Worm (Caenorhabditis elegans) whole organism, midembryonic: ENCODE measurements around the gene nlp-23.

Experiments used
- T22C8.4 ChIP-seq: fragments of 200-800 bp; sonication (Bioruptor generic); IDR thresholded peaks from 2 replicates; pipeline ENCODE4 v1.3.6; 2022; ENCODE audit warnings: missing genetic modification characterization, missing compliant biosample characterization
- cog-1 ChIP-seq: sonication (generic microtip); optimal IDR thresholded peaks from 2 replicates; lab custom pipeline; 2016; ENCODE audit warnings: missing genetic modification characterization, missing compliant biosample characterization
- flt-1 ChIP-seq: fragments of 200-800 bp; sonication (Bioruptor generic); IDR thresholded peaks from 2 replicates; pipeline ENCODE4 v1.3.6; 2022; ENCODE audit warnings: missing genetic modification characterization, missing compliant biosample characterization
- klf-2 ChIP-seq: fragments of 200-800 bp; sonication (Bioruptor generic); conservative IDR thresholded peaks from 2 replicates; pipeline ENCODE4 v1.3.6; 2022; ENCODE audit warnings: missing genetic modification reagents, missing genetic modification characterization, missing compliant biosample characterization
- med-1 ChIP-seq: sonication (generic microtip); optimal IDR thresholded peaks from 2 replicates; lab custom pipeline; 2017; ENCODE audit warnings: missing genetic modification characterization, mild to moderate bottlenecking, missing compliant biosample characterization, antibody characterized with exemption, missing genetic modification reagents; ENCODE audit not compliant: insufficient read depth
- ref-1 ChIP-seq: fragments of 200-800 bp; sonication (Bioruptor generic); conservative IDR thresholded peaks from 2 replicates; pipeline ENCODE4 v1.3.6; 2022; ENCODE audit warnings: missing genetic modification reagents, missing genetic modification characterization, missing compliant biosample characterization
- tab-1 ChIP-seq: fragments of 200-800 bp; sonication (Bioruptor generic); IDR thresholded peaks from 2 replicates; pipeline ENCODE4 v1.3.6; 2022; ENCODE audit warnings: missing genetic modification characterization, missing compliant biosample characterization
- ztf-23 ChIP-seq: fragments of 200-800 bp; sonication (Bioruptor generic); IDR thresholded peaks from 2 replicates; pipeline ENCODE4 v1.3.6; 2022; ENCODE audit warnings: missing genetic modification reagents, missing genetic modification characterization, missing compliant biosample characterization
- ztf-29 ChIP-seq: fragments of 200-800 bp; sonication (Bioruptor generic); IDR thresholded peaks from 2 replicates; pipeline ENCODE4 v1.3.6; 2022; ENCODE audit warnings: missing genetic modification reagents, missing genetic modification characterization, missing compliant biosample characterization

The nlp-23 gene

ce11 chrX:2342859-2343258 is at the start of gene nlp-23:
Gene nlp-23 (minus strand): TSS chrX:2342959.
- no peak for TF ChIP-seq flt-1 (GFP tag; lab: Robert Waterston, UW)
- no peak for TF ChIP-seq med-1 (GFP tag; lab: Kevin White, UChicago)
- no peak for TF ChIP-seq klf-2 (GFP tag; lab: Robert Waterston, UW)
- no peak for TF ChIP-seq T22C8.4 (GFP tag; lab: Robert Waterston, UW)
- TF ChIP-seq tab-1 (GFP tag; lab: Robert Waterston, UW): no peak
- TF ChIP-seq ref-1 (GFP tag; lab: Robert Waterston, UW): no peak
- TF ChIP-seq cog-1: no peak
- TF ChIP-seq ztf-23 (GFP tag; lab: Robert Waterston, UW): no peak
- TF ChIP-seq ztf-29: no peak

ce11 chrX:2386922-2387566 is 44.3 kb upstream of the nlp-23 start:
- TF ChIP-seq T22C8.4 (GFP tag; lab: Robert Waterston, UW) (no peak), cog-1 (no peak), ztf-23 (GFP tag; lab: Robert Waterston, UW) (no peak), flt-1 (GFP tag; lab: Robert Waterston, UW) (no peak), ref-1 (GFP tag; lab: Robert Waterston, UW) (no peak), klf-2 (GFP tag; lab: Robert Waterston, UW) (no peak), ztf-29 (no peak), med-1 (GFP tag; lab: Kevin White, UChicago) (no peak), tab-1 (GFP tag; lab: Robert Waterston, UW) (no peak)

- no peak for TF ChIP-seq cog-1
- TF ChIP-seq ztf-23 (GFP tag; lab: Robert Waterston, UW): no peak
- no peak for TF ChIP-seq ref-1 (GFP tag; lab: Robert Waterston, UW)
- TF ChIP-seq ztf-29: no peak
- no peak for TF ChIP-seq tab-1 (GFP tag; lab: Robert Waterston, UW)
- TF ChIP-seq med-1 (GFP tag; lab: Kevin White, UChicago): no peak
- no peak for TF ChIP-seq flt-1 (GFP tag; lab: Robert Waterston, UW)
- TF ChIP-seq T22C8.4 (GFP tag; lab: Robert Waterston, UW): no peak
- TF ChIP-seq klf-2 (GFP tag; lab: Robert Waterston, UW): no peak
Measured at ce11 chrX:2385453-2385852, 42.7 kb upstream of the nlp-23 start, which contains the start of gene F47G3.1. Gene F47G3.1 (plus strand): TSS chrX:2385753.

DNA sequence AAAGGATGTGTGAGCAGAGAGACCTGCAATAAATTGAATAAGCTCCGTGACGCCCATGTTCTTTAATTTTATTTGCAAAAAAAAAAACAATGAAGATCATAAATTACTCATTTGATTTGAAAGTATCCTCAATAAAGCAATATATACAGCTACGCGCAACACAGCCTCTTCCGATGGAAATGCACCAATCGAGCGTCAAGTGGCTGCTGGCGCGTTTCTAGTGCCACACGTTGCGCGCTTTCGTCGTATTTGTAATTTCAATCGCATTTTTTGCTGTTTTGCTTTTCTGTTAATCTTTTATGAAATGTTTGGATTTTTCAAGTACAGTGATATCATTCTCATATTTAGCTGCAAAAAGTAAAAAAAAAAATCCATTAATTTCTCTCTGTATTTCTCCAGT is 39.5 kb upstream of the nlp-23 start:
- TF ChIP-seq ztf-29: no peak
- no peak for TF ChIP-seq cog-1

ce11 chrX:2381282-2381681 is 38.5 kb upstream of the nlp-23 start, which contains the start of gene F47G3.4:
Gene F47G3.4 (plus strand): TSS chrX:2381582.
- TF ChIP-seq cog-1 (no peak), T22C8.4 (GFP tag; lab: Robert Waterston, UW) (no peak), med-1 (GFP tag; lab: Kevin White, UChicago) (no peak), ztf-23 (GFP tag; lab: Robert Waterston, UW) (no peak), tab-1 (GFP tag; lab: Robert Waterston, UW) (no peak), ref-1 (GFP tag; lab: Robert Waterston, UW) (no peak), klf-2 (GFP tag; lab: Robert Waterston, UW) (no peak), flt-1 (GFP tag; lab: Robert Waterston, UW) (no peak), ztf-29 (no peak)

DNA sequence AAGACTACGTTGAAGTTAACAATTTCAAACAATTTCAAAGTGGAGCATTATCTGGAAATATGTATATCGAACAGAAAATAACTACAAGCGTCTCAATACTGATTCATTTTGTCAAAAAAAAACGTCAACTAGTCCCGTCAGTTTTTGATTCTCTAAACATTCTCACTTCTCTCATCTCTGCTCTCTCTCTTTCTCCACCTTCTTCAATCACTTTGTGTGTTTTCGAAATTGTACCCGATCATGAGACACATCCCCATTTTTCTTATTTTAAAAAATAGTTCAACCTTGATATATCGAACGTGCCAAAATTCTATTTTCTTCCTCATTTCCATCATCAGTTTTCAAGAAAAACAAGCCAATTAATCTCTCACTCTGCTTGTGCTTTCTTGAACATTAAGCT is 38.1 kb upstream of the nlp-23 start:
- TF ChIP-seq flt-1 (GFP tag; lab: Robert Waterston, UW): no peak
- no peak for TF ChIP-seq klf-2 (GFP tag; lab: Robert Waterston, UW)
- no peak for TF ChIP-seq ztf-23 (GFP tag; lab: Robert Waterston, UW)
- TF ChIP-seq ztf-29: no peak
- TF ChIP-seq med-1 (GFP tag; lab: Kevin White, UChicago): no peak
- no peak for TF ChIP-seq ref-1 (GFP tag; lab: Robert Waterston, UW)
- TF ChIP-seq tab-1 (GFP tag; lab: Robert Waterston, UW): no peak
- no peak for TF ChIP-seq cog-1
- TF ChIP-seq T22C8.4 (GFP tag; lab: Robert Waterston, UW): no peak

DNA sequence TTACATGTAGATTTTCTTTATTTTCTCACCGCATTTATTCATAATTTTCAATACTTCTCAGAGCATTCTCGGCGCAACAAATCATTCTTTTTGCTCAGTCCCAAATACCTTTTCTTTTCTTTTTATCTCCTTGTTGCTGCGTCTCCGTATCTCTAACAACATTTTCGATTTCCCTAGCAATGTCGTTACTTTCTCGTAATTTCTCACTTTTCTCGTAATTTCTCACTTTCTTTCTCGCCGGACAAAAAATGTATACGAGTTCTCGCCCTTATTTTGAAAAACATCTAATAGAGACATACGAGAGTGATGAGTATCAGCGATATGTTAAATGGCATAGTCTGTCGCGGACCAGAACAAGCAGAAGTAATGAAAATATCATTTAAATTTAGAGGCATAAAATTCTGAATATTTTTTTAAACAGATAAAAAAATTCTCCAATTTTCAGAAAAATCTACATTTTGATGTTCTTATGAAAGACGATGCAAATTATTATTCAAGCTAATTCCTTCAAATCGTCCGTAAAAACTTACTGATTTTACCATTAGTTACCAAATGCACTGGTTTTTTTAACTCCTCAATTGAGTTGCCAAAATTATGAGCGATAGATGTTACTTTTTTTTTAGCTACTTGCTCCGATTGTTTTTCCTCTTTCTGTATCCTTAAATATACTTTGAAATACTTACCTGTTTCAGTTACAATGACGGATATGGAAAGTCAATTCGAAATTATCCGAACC is 32.7 kb upstream of the nlp-23 start, which contains the start of gene F47G3.3:
TSS of gene F47G3.3 (plus strand) at position 686 of the 736 bp plus-strand sequence.
- no peak for TF ChIP-seq ztf-23 (GFP tag; lab: Robert Waterston, UW)

DNA sequence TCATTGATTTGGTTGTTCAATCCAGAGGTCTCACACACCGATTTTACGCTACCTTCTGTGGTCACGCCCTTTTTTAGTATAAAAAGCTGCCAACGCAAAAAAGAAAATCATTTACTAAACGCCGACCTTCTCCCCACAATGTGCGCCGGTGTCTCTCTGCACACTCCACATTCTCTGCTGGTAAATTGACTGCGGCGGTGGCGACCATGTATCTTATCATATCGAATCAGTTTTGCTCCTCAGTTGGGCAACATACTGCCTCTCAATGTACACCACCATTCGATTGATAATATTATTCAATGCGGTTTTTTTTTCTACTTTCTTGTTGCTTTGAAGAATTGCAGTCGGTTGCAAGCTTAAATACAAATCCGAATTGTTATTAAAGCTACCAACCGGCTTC is 29.4 kb upstream of the nlp-23 start:
- no peak for TF ChIP-seq flt-1 (GFP tag; lab: Robert Waterston, UW)
- no peak for TF ChIP-seq cog-1
- no peak for TF ChIP-seq ztf-23 (GFP tag; lab: Robert Waterston, UW)
- no peak for TF ChIP-seq ztf-29
- no peak for TF ChIP-seq T22C8.4 (GFP tag; lab: Robert Waterston, UW)
- TF ChIP-seq klf-2 (GFP tag; lab: Robert Waterston, UW): no peak
- no peak for TF ChIP-seq med-1 (GFP tag; lab: Kevin White, UChicago)
- no peak for TF ChIP-seq ref-1 (GFP tag; lab: Robert Waterston, UW)

DNA sequence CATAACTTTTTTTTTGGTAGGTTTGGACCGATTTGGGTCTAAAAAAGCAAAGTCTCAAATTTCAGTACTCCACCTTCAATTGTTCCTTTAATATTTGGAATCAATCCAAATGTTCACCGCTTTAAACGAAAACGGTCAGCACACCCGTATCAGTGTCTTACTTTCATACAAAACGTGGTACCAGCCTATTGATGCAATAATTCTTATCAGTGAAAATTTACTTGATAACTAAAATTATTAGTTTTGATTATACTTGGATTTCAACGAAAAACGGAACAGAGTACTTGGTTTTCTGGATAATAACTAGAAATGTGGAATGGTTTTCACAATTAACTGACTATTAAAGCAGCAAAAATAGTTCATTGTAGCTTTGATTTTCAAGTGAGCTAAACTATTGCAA is 27.9 kb upstream of the nlp-23 start:
- TF ChIP-seq T22C8.4 (GFP tag; lab: Robert Waterston, UW): no peak
- no peak for TF ChIP-seq cog-1
- no peak for TF ChIP-seq tab-1 (GFP tag; lab: Robert Waterston, UW)
- TF ChIP-seq klf-2 (GFP tag; lab: Robert Waterston, UW): no peak
- TF ChIP-seq flt-1 (GFP tag; lab: Robert Waterston, UW): no peak
- TF ChIP-seq ztf-29: no peak
- no peak for TF ChIP-seq ztf-23 (GFP tag; lab: Robert Waterston, UW)
- no peak for TF ChIP-seq med-1 (GFP tag; lab: Kevin White, UChicago)
- no peak for TF ChIP-seq ref-1 (GFP tag; lab: Robert Waterston, UW)
